Worm (Caenorhabditis elegans): Measurements from ENCODE around the gene F26F2.4.

Gene F26F2.4

ce11 chrV:20573392-20573791 lies 4.3 kb downstream of the F26F2.4 start, which contains the start of gene F26F2.5:
Gene F26F2.5 (plus strand): TSS chrV:20573692.
- TF ChIP-seq nhr-77 (tag; optimal IDR thresholded peaks at IDR 0.05) (no peak), sma-9 (GFP tag; optimal IDR thresholded peaks at IDR 0.05) (no peak), sma-9 (tag; optimal IDR thresholded peaks at IDR 0.05) (no peak), egl-27 (tag; optimal IDR thresholded peaks at IDR 0.05) (no peak), alr-1 (tag; optimal IDR thresholded peaks at IDR 0.05) (no peak), skn-1 (tag; optimal IDR thresholded peaks at IDR 0.05) (no peak), ama-1 (optimal IDR thresholded peaks at IDR 0.05) (no peak), F13H6.1 (tag; optimal IDR thresholded peaks at IDR 0.05) (no peak), unc-55 (GFP tag; optimal IDR thresholded peaks at IDR 0.05) (no peak), ceh-16 (tag; optimal IDR thresholded peaks at IDR 0.05) (no peak), sma-3 (GFP tag; optimal IDR thresholded peaks at IDR 0.05) (no peak), ztf-4 (tag; optimal IDR thresholded peaks at IDR 0.05) (no peak), nhr-25 (tag; optimal IDR thresholded peaks at IDR 0.05) (no peak), mab-5 (tag; optimal IDR thresholded peaks at IDR 0.05) (no peak), snpc-4 (tag; optimal IDR thresholded peaks at IDR 0.05) (no peak), gmeb-1 (tag; optimal IDR thresholded peaks at IDR 0.05) (no peak), nhr-12 (tag; optimal IDR thresholded peaks at IDR 0.05) (no peak)

ce11 chrV:20574314-20574713 lies 5.2 kb downstream of the F26F2.4 start, which contains the start of gene clec-263:
Gene clec-263 (plus strand): TSS chrV:20574614.
- no peak for TF ChIP-seq Y55F3AM.14 (GFP tag; optimal IDR thresholded peaks at IDR 0.05)

ce11 chrV:20574872-20575271 lies 5.8 kb downstream of the F26F2.4 start:
- no peak for TF ChIP-seq R02D3.7 (tag; optimal IDR thresholded peaks at IDR 0.05)
- no peak for TF ChIP-seq peb-1 (tag; optimal IDR thresholded peaks at IDR 0.05)
- no peak for TF ChIP-seq C34F6.9 (tag; optimal IDR thresholded peaks at IDR 0.05)
- TF ChIP-seq egl-27 (tag; optimal IDR thresholded peaks at IDR 0.05), result no peak
- no peak for TF ChIP-seq lsy-2 (tag; optimal IDR thresholded peaks at IDR 0.05)
- TF ChIP-seq unc-62 (GFP tag; optimal IDR thresholded peaks at IDR 0.05), result no peak
- TF ChIP-seq ztf-1 (GFP tag; conservative IDR thresholded peaks at IDR 0.05), result no peak
- TF ChIP-seq alr-1 (tag; optimal IDR thresholded peaks at IDR 0.05), result no peak
- no peak for TF ChIP-seq mab-5 (tag; optimal IDR thresholded peaks at IDR 0.05)
- no peak for TF ChIP-seq crh-2 (tag; optimal IDR thresholded peaks at IDR 0.05)
- no peak for TF ChIP-seq nhr-23 (tag; optimal IDR thresholded peaks at IDR 0.05)
- TF ChIP-seq ZK546.5 (tag; optimal IDR thresholded peaks at IDR 0.05), result no peak
- TF ChIP-seq mbf-1 (tag; optimal IDR thresholded peaks at IDR 0.05), result no peak
- TF ChIP-seq blmp-1 (tag; optimal IDR thresholded peaks at IDR 0.05; ENCODE audit: insufficient read depth), result no peak
- no peak for TF ChIP-seq unc-55 (GFP tag; optimal IDR thresholded peaks at IDR 0.05)
- TF ChIP-seq zag-1 (tag; optimal IDR thresholded peaks at IDR 0.05), result no peak
- TF ChIP-seq Y55F3AM.14 (GFP tag; optimal IDR thresholded peaks at IDR 0.05), result no peak
- no peak for TF ChIP-seq nhr-10 (tag; optimal IDR thresholded peaks at IDR 0.05)
- no peak for TF ChIP-seq nhr-237 (tag; optimal IDR thresholded peaks at IDR 0.05)

ce11 chrV:20579534-20579933 lies 10.4 kb downstream of the F26F2.4 start, which contains the start of gene F26F2.8:
Gene F26F2.8 (plus strand): TSS chrV:20579546.
- TF ChIP-seq C34F6.9 (tag; optimal IDR thresholded peaks at IDR 0.05), result no peak
- TF ChIP-seq aly-2 (tag; optimal IDR thresholded peaks at IDR 0.05), result no peak
- no peak for TF ChIP-seq nhr-77 (tag; optimal IDR thresholded peaks at IDR 0.05)
- no peak for TF ChIP-seq mbf-1 (tag; optimal IDR thresholded peaks at IDR 0.05)
- TF ChIP-seq zag-1 (tag; optimal IDR thresholded peaks at IDR 0.05), result no peak
- no peak for TF ChIP-seq ztf-11 (tag; optimal IDR thresholded peaks at IDR 0.05)

ce11 chrV:20580511-20581040 lies 11.5 kb downstream of the F26F2.4 start, which contains the start of gene F26F2.7:
Gene F26F2.7 (plus strand): TSS chrV:20580990.
- TF ChIP-seq mab-5 (tag; optimal IDR thresholded peaks at IDR 0.05) (peak; percentile 61), lin-11 (tag; optimal IDR thresholded peaks at IDR 0.05) (peak; percentile 75), snpc-4 (tag; optimal IDR thresholded peaks at IDR 0.05) (peak; percentile 43), sem-4 (tag; optimal IDR thresholded peaks at IDR 0.05) (peak; percentile 71), ceh-82 (tag; optimal IDR thresholded peaks at IDR 0.05) (no peak), gmeb-1 (tag; optimal IDR thresholded peaks at IDR 0.05) (peak; percentile 80), egl-27 (tag; optimal IDR thresholded peaks at IDR 0.05) (peak; percentile 21), elt-1 (tag; optimal IDR thresholded peaks at IDR 0.05) (no peak), nhr-237 (tag; optimal IDR thresholded peaks at IDR 0.05) (no peak), unc-39 (tag; optimal IDR thresholded peaks at IDR 0.05) (no peak), lin-13 (GFP tag; optimal IDR thresholded peaks at IDR 0.05) (peak; percentile 85), zag-1 (tag; optimal IDR thresholded peaks at IDR 0.05) (peak; percentile 34), C34F6.9 (tag; optimal IDR thresholded peaks at IDR 0.05) (peak; percentile 94), crh-2 (tag; optimal IDR thresholded peaks at IDR 0.05) (peak; percentile 88), nhr-12 (tag; optimal IDR thresholded peaks at IDR 0.05) (no peak), nhr-77 (tag; optimal IDR thresholded peaks at IDR 0.05) (no peak), lsy-2 (tag; optimal IDR thresholded peaks at IDR 0.05) (peak; percentile 82 to 93), nhr-25 (tag; optimal IDR thresholded peaks at IDR 0.05) (no peak), nhr-11 (tag; optimal IDR thresholded peaks at IDR 0.05) (no peak), R02D3.7 (tag; optimal IDR thresholded peaks at IDR 0.05) (peak; percentile 21), ceh-16 (tag; optimal IDR thresholded peaks at IDR 0.05) (no peak), nhr-21 (tag; optimal IDR thresholded peaks at IDR 0.05) (peak; percentile 58), fos-1 (tag; optimal IDR thresholded peaks at IDR 0.05) (peak; percentile 45), F13H6.1 (tag; optimal IDR thresholded peaks at IDR 0.05) (peak; percentile 68), ztf-4 (tag; optimal IDR thresholded peaks at IDR 0.05) (peak; percentile 61), dmd-4 (tag; optimal IDR thresholded peaks at IDR 0.05) (peak; percentile 29), unc-55 (GFP tag; optimal IDR thresholded peaks at IDR 0.05) (peak; percentile 75)

Data from whole organism, L2 larva.